Fruit fly (Drosophila melanogaster): Measurements from ENCODE around the gene CG5149.

dm6 chr2L:7423333-7423895 is 35.4 kb upstream of the CG5149 start:
- no peak for TF ChIP-seq CG8478 (optimal IDR thresholded peaks at IDR 0.05)
- peak; percentile 78 to 79 for TF ChIP-seq CTCF (optimal IDR thresholded peaks at IDR 0.05)

Measured in S2 (cell line).